Worm (Caenorhabditis elegans): ENCODE results near the gene unc-3.
A peak's percentile ranks its signal among the peaks of the same experiment; 100 is the strongest.

The unc-3 gene

DNA sequence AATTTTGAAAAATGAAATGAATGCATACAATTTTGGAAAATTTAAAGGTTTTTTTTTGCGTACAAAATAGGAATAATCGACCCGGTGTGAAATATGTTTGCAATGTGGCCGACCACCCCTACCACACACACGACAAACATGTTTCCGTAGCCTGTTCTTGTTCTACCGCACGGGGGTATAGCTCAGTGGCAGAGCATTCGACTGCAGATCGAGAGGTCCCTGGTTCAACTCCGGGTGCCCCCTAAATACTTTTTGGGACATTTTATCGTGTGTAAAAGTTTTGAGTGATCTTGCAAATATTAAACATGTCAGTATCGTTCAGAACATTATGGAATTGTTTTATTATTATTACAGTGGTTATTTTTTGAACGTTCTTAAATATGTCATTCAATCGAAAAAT lies 31.4 kb downstream of the unc-3 start (continued):
- peak; percentile 70 for TF ChIP-seq ceh-19 (GFP tag; optimal IDR thresholded peaks at IDR 0.05)
- peak; percentile 76 for TF ChIP-seq pha-2 (tag; optimal IDR thresholded peaks at IDR 0.05)
- TF ChIP-seq ztf-16 (tag; optimal IDR thresholded peaks at IDR 0.05), result peak; percentile 38
- TF ChIP-seq sox-4 (tag; optimal IDR thresholded peaks at IDR 0.05), result peak; percentile 69
- TF ChIP-seq ttx-3 (tag; optimal IDR thresholded peaks at IDR 0.05), result peak; percentile 76
- TF ChIP-seq ceh-34 (tag; optimal IDR thresholded peaks at IDR 0.05), result peak; percentile 76
- TF ChIP-seq unc-42 (tag; optimal IDR thresholded peaks at IDR 0.05), result no peak
- TF ChIP-seq C38D4.7 (GFP tag; optimal IDR thresholded peaks at IDR 0.05), result peak; percentile 76
- TF ChIP-seq nfya-1 (tag; optimal IDR thresholded peaks at IDR 0.05), result peak; percentile 21
- no peak for TF ChIP-seq dve-1 (tag; optimal IDR thresholded peaks at IDR 0.05)
- TF ChIP-seq fax-1 (tag; optimal IDR thresholded peaks at IDR 0.05), result peak; percentile 47
- TF ChIP-seq unc-3 (GFP tag; conservative IDR thresholded peaks at IDR 0.05), result peak; percentile 76; the same call in 1 of the 2 replicates
- peak; percentile 37 for TF ChIP-seq unc-3 (tag; optimal IDR thresholded peaks at IDR 0.05)
- TF ChIP-seq ceh-31 (tag; optimal IDR thresholded peaks at IDR 0.05), result peak; percentile 49
- TF ChIP-seq syd-9 (tag; optimal IDR thresholded peaks at IDR 0.05), result peak; percentile 59
- no peak for TF ChIP-seq nhr-11 (tag; optimal IDR thresholded peaks at IDR 0.05)
- no peak for TF ChIP-seq ceh-22 (tag; optimal IDR thresholded peaks at IDR 0.05)
- peak; percentile 53 for TF ChIP-seq ceh-48 (tag; optimal IDR thresholded peaks at IDR 0.05)
- TF ChIP-seq dmd-4 (tag; optimal IDR thresholded peaks at IDR 0.05; ENCODE audit: borderline replicate concordance), result peak; percentile 41
- peak; percentile 74 for TF ChIP-seq ref-2 (tag; optimal IDR thresholded peaks at IDR 0.05)
- TF ChIP-seq fkh-6 (tag; optimal IDR thresholded peaks at IDR 0.05), result peak; percentile 62
- peak; percentile 60 for TF ChIP-seq ceh-2 (tag; optimal IDR thresholded peaks at IDR 0.05)
- TF ChIP-seq ceh-9 (tag; optimal IDR thresholded peaks at IDR 0.05), result no peak
- TF ChIP-seq npax-4 (tag; optimal IDR thresholded peaks at IDR 0.05), result peak; percentile 39
- peak; percentile 19 for TF ChIP-seq zip-5 (tag; optimal IDR thresholded peaks at IDR 0.05)
- TF ChIP-seq F13H6.1 (tag; optimal IDR thresholded peaks at IDR 0.05), result peak; percentile 65
- peak; percentile 39 for TF ChIP-seq ceh-24 (tag; optimal IDR thresholded peaks at IDR 0.05)

DNA sequence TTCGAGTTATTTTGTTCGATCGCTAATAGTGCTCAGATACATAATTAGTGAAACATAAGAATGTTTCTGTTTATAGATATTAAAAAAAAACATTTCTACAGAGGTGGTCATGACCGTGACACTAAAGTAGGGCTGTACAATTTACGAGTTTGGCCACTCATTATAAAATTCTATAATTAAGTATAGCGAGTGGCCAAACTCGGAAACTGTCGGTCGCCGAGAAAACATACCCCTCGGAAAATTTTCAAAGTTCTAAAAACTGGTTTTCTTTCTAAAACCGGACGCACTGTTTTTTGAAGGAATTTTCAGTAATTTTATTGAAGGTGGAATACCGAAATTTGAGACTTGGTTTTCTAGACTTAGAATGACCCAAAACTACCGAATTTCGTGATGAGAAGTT lies 32.4 kb downstream of the unc-3 start:
- no peak for TF ChIP-seq nhr-232 (tag; optimal IDR thresholded peaks at IDR 0.05)

DNA sequence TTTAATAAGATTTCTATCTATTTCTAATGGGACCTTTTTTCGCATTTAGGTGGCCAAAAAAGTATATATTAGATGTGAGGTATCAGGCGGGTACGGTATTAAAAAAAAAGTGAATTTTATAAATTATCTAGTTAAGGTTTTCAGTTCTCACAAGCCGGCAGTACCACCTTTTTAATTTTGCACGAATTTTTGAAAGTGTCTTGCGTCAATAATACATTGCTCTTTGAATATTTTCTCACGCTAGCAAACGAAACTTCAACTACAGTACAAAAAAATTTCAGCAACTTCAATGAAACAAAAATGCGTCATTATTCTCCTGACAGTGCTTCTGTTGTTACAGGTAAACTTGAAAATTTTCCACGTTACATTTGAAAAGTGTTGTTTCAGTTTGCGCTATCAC lies 33.6 kb downstream of the unc-3 start, which contains the start of gene F42D1.4:
TSS of gene F42D1.4 (plus strand) at position 301 of the 400 bp plus-strand sequence.
- TF ChIP-seq zip-5 (tag; optimal IDR thresholded peaks at IDR 0.05) (no peak), dmd-4 (tag; optimal IDR thresholded peaks at IDR 0.05; ENCODE audit: borderline replicate concordance) (no peak), ref-2 (tag; optimal IDR thresholded peaks at IDR 0.05) (no peak)

DNA sequence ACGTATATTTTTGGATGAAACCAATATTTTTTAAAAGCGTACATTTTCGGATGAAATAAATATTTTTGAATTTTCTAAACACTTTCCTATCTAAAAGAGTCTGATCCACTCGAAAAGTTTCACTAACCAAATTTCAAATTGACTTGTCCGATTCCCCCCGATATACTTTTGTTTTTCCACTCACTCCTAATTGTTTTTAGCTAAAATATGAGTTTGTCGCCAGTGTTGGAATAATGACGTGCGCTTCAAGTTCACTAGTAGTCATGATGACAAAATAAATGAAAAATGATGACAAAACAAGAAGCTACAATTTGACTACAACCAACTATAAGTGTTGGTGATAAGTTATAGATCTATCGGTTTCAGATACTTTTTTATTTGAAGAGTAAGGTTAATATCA lies 35.5 kb downstream of the unc-3 start:
- TF ChIP-seq odd-2 (tag; optimal IDR thresholded peaks at IDR 0.05), result no peak
- no peak for TF ChIP-seq K02D7.2 (tag; optimal IDR thresholded peaks at IDR 0.05)
- no peak for TF ChIP-seq hlh-30 (tag; optimal IDR thresholded peaks at IDR 0.05; ENCODE audit: insufficient read depth)
- no peak for TF ChIP-seq unc-86 (tag; optimal IDR thresholded peaks at IDR 0.05)
- TF ChIP-seq ref-2 (tag; optimal IDR thresholded peaks at IDR 0.05), result no peak
- TF ChIP-seq pqm-1 (tag; optimal IDR thresholded peaks at IDR 0.05), result no peak
- no peak for TF ChIP-seq ceh-14 (tag; optimal IDR thresholded peaks at IDR 0.05)
- no peak for TF ChIP-seq madf-2 (tag; optimal IDR thresholded peaks at IDR 0.05)
- no peak for TF ChIP-seq dmd-4 (tag; optimal IDR thresholded peaks at IDR 0.05; ENCODE audit: borderline replicate concordance)
- no peak for TF ChIP-seq ahr-1 (tag; optimal IDR thresholded peaks at IDR 0.05)
- TF ChIP-seq pha-4 (tag; optimal IDR thresholded peaks at IDR 0.05), result no peak

Measured in whole organism, late embryonic.